Worm (Caenorhabditis elegans) whole organism, late embryonic: ENCODE data around the gene srbc-22.

Experiments
- Y22D7AL.16 ChIP-seq: sonication (generic microtip); optimal IDR thresholded peaks from 2 replicates; lab custom pipeline; 2016; ENCODE audit warnings: missing genetic modification characterization, missing compliant biosample characterization
- ama-1 ChIP-seq: fragments of 150-350 bp; optimal IDR thresholded peaks from 2 replicates; lab custom pipeline; 2014
- dve-1 ChIP-seq: sonication (generic microtip); optimal IDR thresholded peaks from 2 replicates; lab custom pipeline; 2017; ENCODE audit warnings: antibody characterized with exemption, mild to moderate bottlenecking, missing genetic modification characterization, missing compliant biosample characterization
- fkh-10 ChIP-seq: fragments of 150-350 bp; optimal IDR thresholded peaks from 2 replicates; lab custom pipeline; 2014; ENCODE audit warnings: missing biosample characterization, missing genetic modification reagents, missing genetic modification characterization
- gmeb-2 ChIP-seq: sonication (generic microtip); optimal IDR thresholded peaks from 2 replicates; lab custom pipeline; 2016; ENCODE audit warnings: missing genetic modification characterization, inconsistent platforms, missing compliant biosample characterization
- hlh-13 ChIP-seq: fragments of 200-800 bp; sonication (Bioruptor generic); optimal IDR thresholded peaks from 2 replicates; lab custom pipeline; 2018; ENCODE audit warnings: mild to moderate bottlenecking, missing genetic modification characterization, missing compliant biosample characterization
- hlh-8 ChIP-seq: sonication (generic microtip); optimal IDR thresholded peaks from 2 replicates; lab custom pipeline; 2016; ENCODE audit warnings: missing genotype, missing genetic modification characterization, missing compliant biosample characterization
- lim-6 ChIP-seq: sonication (generic microtip); optimal IDR thresholded peaks from 2 replicates; lab custom pipeline; 2016; ENCODE audit warnings: missing genetic modification characterization, missing compliant biosample characterization
- nfya-1 ChIP-seq: sonication (generic microtip); optimal IDR thresholded peaks from 2 replicates; lab custom pipeline; 2017; ENCODE audit warnings: missing genetic modification characterization, mild to moderate bottlenecking, missing compliant biosample characterization, antibody characterized with exemption, moderate library complexity
- npax-4 ChIP-seq: sonication (generic microtip); optimal IDR thresholded peaks from 2 replicates; lab custom pipeline; 2016; ENCODE audit warnings: missing genetic modification characterization, missing compliant biosample characterization
- odd-2 ChIP-seq: sonication (generic microtip); optimal IDR thresholded peaks from 2 replicates; lab custom pipeline; 2017; ENCODE audit warnings: antibody characterized with exemption, mild to moderate bottlenecking, missing genetic modification characterization, missing compliant biosample characterization
- pat-9 ChIP-seq: fragments of 200-800 bp; sonication (Bioruptor generic); optimal IDR thresholded peaks from 2 replicates; lab custom pipeline; 2018; ENCODE audit warnings: mild to moderate bottlenecking, missing genetic modification characterization, moderate library complexity, missing compliant biosample characterization
- pha-2 ChIP-seq: sonication (generic microtip); optimal IDR thresholded peaks from 2 replicates; lab custom pipeline; 2017; ENCODE audit warnings: mild to moderate bottlenecking, missing genetic modification characterization, missing compliant biosample characterization
- pha-4 ChIP-seq: fragments of 150-350 bp; optimal IDR thresholded peaks from 2 replicates; lab custom pipeline; 2018; ENCODE audit warnings: missing biosample characterization, missing genetic modification reagents, missing genetic modification characterization

DNA sequence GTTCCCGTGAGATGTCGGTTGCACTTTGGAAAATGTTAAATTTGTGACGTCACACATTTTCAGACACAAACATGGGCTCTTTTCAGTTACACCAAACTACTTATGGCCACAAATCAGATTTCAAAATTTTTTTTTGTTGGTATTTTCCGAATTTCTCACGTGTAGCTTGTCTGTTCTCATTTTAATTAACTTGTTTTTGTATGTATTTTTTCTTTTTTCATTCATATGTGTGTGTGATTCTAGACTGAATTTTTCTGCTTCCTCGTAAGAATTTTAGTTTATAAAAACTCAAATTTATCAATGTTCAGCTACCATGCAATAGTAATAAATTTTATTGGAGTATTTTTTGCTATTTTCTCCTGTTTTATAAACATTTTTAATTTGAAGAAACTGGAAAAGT lies at the start of gene srbc-22:
- TF ChIP-seq odd-2 (tag; lab: Kevin White, UChicago) (no peak), Y22D7AL.16 (tag; lab: Kevin White, UChicago) (no peak), gmeb-2 (no peak), pat-9 (no peak), npax-4 (tag; lab: Kevin White, UChicago) (no peak), hlh-8 (tag; lab: Kevin White, UChicago) (no peak), pha-4 (tag; lab: Kevin White, UChicago) (no peak), hlh-13 (no peak), ama-1 (lab: Kevin White, UChicago) (no peak), nfya-1 (tag; lab: Kevin White, UChicago) (no peak), lim-6 (tag; lab: Kevin White, UChicago) (no peak), pha-2 (tag; lab: Kevin White, UChicago) (no peak), fkh-10 (GFP tag; lab: Kevin White, UChicago) (no peak), dve-1 (tag; lab: Kevin White, UChicago) (no peak)
